Fruit fly (Drosophila melanogaster) whole organism, embryonic: ENCODE results near the gene phol.

Source experiments
- CG10543 ChIP-seq: fragments of 200-800 bp; sonication (Bioruptor generic); optimal IDR thresholded peaks from 3 replicates; lab custom pipeline; 2017; ENCODE audit warnings: missing biosample characterization, mild to moderate bottlenecking, missing genetic modification characterization, moderate library complexity
- CG11085 ChIP-seq: fragments of 200-800 bp; sonication (Bioruptor generic); IDR thresholded peaks from 2 replicates; pipeline ENCODE4 v1.3.6; 2022; ENCODE audit warnings: missing biosample characterization, missing genetic modification characterization
- CG12155 ChIP-seq: fragments of 200-800 bp; sonication (Bioruptor generic); optimal IDR thresholded peaks from 3 replicates; lab custom pipeline; 2016; ENCODE audit warnings: missing biosample characterization, missing genetic modification characterization
- CG13775 ChIP-seq: fragments of 200-800 bp; sonication (Bioruptor generic); optimal IDR thresholded peaks from 3 replicates; lab custom pipeline; 2017; ENCODE audit warnings: missing biosample characterization, mild to moderate bottlenecking, missing genetic modification characterization
- CG1832 ChIP-seq: fragments of 200-800 bp; sonication (Bioruptor generic); optimal IDR thresholded peaks from 2 replicates; lab custom pipeline; 2017; ENCODE audit warnings: missing biosample characterization, mild to moderate bottlenecking, missing genetic modification characterization, inconsistent platforms
- CG2116 ChIP-seq: fragments of 200-800 bp; sonication (Bioruptor generic); optimal IDR thresholded peaks from 3 replicates; lab custom pipeline; 2018; ENCODE audit warnings: missing biosample characterization, mild to moderate bottlenecking, missing genetic modification characterization
- CG3163 ChIP-seq: fragments of 200-800 bp; sonication (Bioruptor generic); optimal IDR thresholded peaks from 3 replicates; lab custom pipeline; 2016; ENCODE audit warnings: missing biosample characterization, missing genetic modification characterization
- CG3281 ChIP-seq: fragments of 200-800 bp; sonication (Bioruptor generic); optimal IDR thresholded peaks from 3 replicates; lab custom pipeline; 2017; ENCODE audit warnings: missing biosample characterization, mild to moderate bottlenecking, missing genetic modification characterization
- CG33213 ChIP-seq: fragments of 200-800 bp; sonication (Bioruptor generic); optimal IDR thresholded peaks from 3 replicates; lab custom pipeline; 2016; ENCODE audit warnings: missing biosample characterization, missing genetic modification characterization
- CG3407 ChIP-seq: fragments of 200-800 bp; sonication (Bioruptor generic); optimal IDR thresholded peaks from 2 replicates; lab custom pipeline; 2018; ENCODE audit warnings: missing biosample characterization, mild to moderate bottlenecking, missing genetic modification characterization
- CG4328 ChIP-seq: fragments of 200-800 bp; sonication (Bioruptor generic); optimal IDR thresholded peaks from 3 replicates; lab custom pipeline; 2017; ENCODE audit warnings: missing biosample characterization, missing genetic modification reagents, missing genetic modification characterization
- CG8924 ChIP-seq: fragments of 200-800 bp; optimal IDR thresholded peaks from 3 replicates; lab custom pipeline; 2019; ENCODE audit warnings: missing biosample characterization, mild to moderate bottlenecking, missing genetic modification characterization, moderate library complexity
- CG9727 ChIP-seq: fragments of 200-800 bp; sonication (Bioruptor generic); optimal IDR thresholded peaks from 3 replicates; lab custom pipeline; 2017; ENCODE audit warnings: missing biosample characterization, mild to moderate bottlenecking, missing genetic modification characterization
- CG9876 ChIP-seq: fragments of 200-800 bp; sonication (Bioruptor generic); optimal IDR thresholded peaks from 2 replicates; lab custom pipeline; 2016; ENCODE audit warnings: missing biosample characterization, missing genetic modification characterization
- CkIIα-i1 ChIP-seq: fragments of 200-800 bp; sonication (Bioruptor generic); IDR thresholded peaks from 2 replicates; pipeline ENCODE4 v1.3.6; 2022; ENCODE audit warnings: missing biosample characterization, missing genetic modification characterization
- Dref ChIP-seq: fragments of 200-800 bp; sonication (Bioruptor generic); IDR thresholded peaks from 2 replicates; pipeline ENCODE4 v1.3.6; 2022; ENCODE audit warnings: missing biosample characterization, missing genetic modification characterization
- Drgx ChIP-seq: fragments of 200-800 bp; sonication (Bioruptor generic); IDR thresholded peaks from 2 replicates; pipeline ENCODE4 v1.3.6; 2022; ENCODE audit warnings: missing biosample characterization, missing genetic modification characterization
- Ets65A ChIP-seq: fragments of 200-800 bp; sonication (Bioruptor generic); peaks from one replicate; lab custom pipeline; 2016; ENCODE audit warnings: missing biosample characterization, missing genetic modification characterization
- Hsf ChIP-seq: fragments of 200-800 bp; sonication (Bioruptor generic); optimal IDR thresholded peaks from 3 replicates; lab custom pipeline; 2016; ENCODE audit warnings: missing biosample characterization, missing genetic modification characterization
- Myb ChIP-seq: fragments of 200-800 bp; sonication (Bioruptor generic); optimal IDR thresholded peaks from 2 replicates; lab custom pipeline; 2016; ENCODE audit warnings: missing biosample characterization, missing genetic modification characterization
- NC2α ChIP-seq: fragments of 200-800 bp; sonication (Bioruptor generic); optimal IDR thresholded peaks from 2 replicates; lab custom pipeline; 2016; ENCODE audit warnings: missing biosample characterization, missing genetic modification characterization
- NK7.1 ChIP-seq: fragments of 200-800 bp; sonication (Bioruptor generic); optimal IDR thresholded peaks from 3 replicates; lab custom pipeline; 2016; ENCODE audit warnings: missing biosample characterization, missing genetic modification characterization
- Nf-YB ChIP-seq: fragments of 200-800 bp; sonication (Bioruptor generic); optimal IDR thresholded peaks from 3 replicates; lab custom pipeline; 2019; ENCODE audit warnings: missing biosample characterization, mild to moderate bottlenecking, missing genetic modification characterization, moderate library complexity
- Stat92E ChIP-seq, 3 experiments: fragments of >200 bp in 2 of 3; fragments of 200-800 bp in 1 of 3; sonication (Bioruptor generic) in 1 of 3; optimal IDR thresholded peaks; 2 replicates each; lab custom pipeline; 2017 to 2019; ENCODE audit warnings: missing biosample characterization in 3 of 3, missing genetic modification characterization in 3 of 3, mild to moderate bottlenecking in 1 of 3, moderate library complexity in 1 of 3
- Vsx1 ChIP-seq: fragments of 200-800 bp; sonication (Bioruptor generic); optimal IDR thresholded peaks from 2 replicates; lab custom pipeline; 2017; ENCODE audit warnings: missing biosample characterization, mild to moderate bottlenecking, missing genetic modification characterization, missing genetic modification reagents
- ab ChIP-seq: fragments of 200-800 bp; sonication (Bioruptor generic); optimal IDR thresholded peaks from 2 replicates; lab custom pipeline; 2016; ENCODE audit warnings: missing biosample characterization, missing genetic modification characterization
- ara ChIP-seq: fragments of 200-800 bp; sonication (Bioruptor generic); IDR thresholded peaks from 2 replicates; pipeline ENCODE4 v1.3.6; 2022; ENCODE audit warnings: missing biosample characterization, missing genetic modification characterization
- cas ChIP-seq: fragments of 200-800 bp; sonication (Bioruptor generic); IDR thresholded peaks from 2 replicates; pipeline ENCODE4 v1.3.6; 2022; ENCODE audit warnings: missing biosample characterization, missing genetic modification characterization
- caup ChIP-seq: fragments of 200-800 bp; sonication (Bioruptor generic); optimal IDR thresholded peaks from 3 replicates; lab custom pipeline; 2017; ENCODE audit warnings: missing biosample characterization, mild to moderate bottlenecking, missing genetic modification characterization, moderate library complexity; ENCODE audit not compliant: severe bottlenecking
- croc ChIP-seq: fragments of 200-800 bp; sonication (Bioruptor generic); conservative IDR thresholded peaks from 3 replicates; pipeline ENCODE4 v1.3.6; 2022; ENCODE audit warnings: missing biosample characterization, missing genetic modification characterization
- crp ChIP-seq, 2 experiments: fragments of 200-800 bp; sonication (Bioruptor generic); optimal IDR thresholded peaks; 2 replicates in 1 of 2; 3 replicates in 1 of 2; lab custom pipeline; 2017; ENCODE audit warnings: missing biosample characterization in 2 of 2, missing genetic modification characterization in 2 of 2, mild to moderate bottlenecking in 1 of 2, moderate library complexity in 1 of 2
- dati ChIP-seq: fragments of 200-800 bp; sonication (Bioruptor generic); IDR thresholded peaks from 2 replicates; pipeline ENCODE4 v1.3.6; 2022; ENCODE audit warnings: missing biosample characterization, missing genetic modification characterization
- ems ChIP-seq: fragments of 200-800 bp; sonication (Bioruptor generic); optimal IDR thresholded peaks from 3 replicates; lab custom pipeline; 2016; ENCODE audit warnings: missing biosample characterization, missing genetic modification characterization
- ewg ChIP-seq: fragments of 200-800 bp; sonication (Bioruptor generic); optimal IDR thresholded peaks from 3 replicates; lab custom pipeline; 2017; ENCODE audit warnings: mild to moderate bottlenecking, missing biosample characterization, missing genetic modification reagents, missing genetic modification characterization
- fru ChIP-seq: fragments of >200 bp; optimal IDR thresholded peaks from 2 replicates; lab custom pipeline; 2017
- gce ChIP-seq: fragments of 200-800 bp; sonication (Bioruptor generic); IDR thresholded peaks from 3 replicates; pipeline ENCODE4 v1.3.6; 2022; ENCODE audit warnings: missing biosample characterization, missing genetic modification characterization
- gem ChIP-seq: fragments of 200-800 bp; sonication (Bioruptor generic); optimal IDR thresholded peaks from 2 replicates; lab custom pipeline; 2019; ENCODE audit warnings: missing biosample characterization, mild to moderate bottlenecking, missing genetic modification characterization, moderate library complexity
- grau ChIP-seq: fragments of 200-800 bp; optimal IDR thresholded peaks from 3 replicates; lab custom pipeline; 2019; ENCODE audit warnings: missing biosample characterization, mild to moderate bottlenecking, missing genetic modification characterization, moderate library complexity
- gsb ChIP-seq: fragments of 200-800 bp; sonication (Bioruptor generic); IDR thresholded peaks from 2 replicates; pipeline ENCODE4 v1.3.6; 2022; ENCODE audit warnings: missing biosample characterization, missing genetic modification characterization
- insv ChIP-seq, 2 experiments: fragments of 200-800 bp; sonication (Bioruptor generic); optimal IDR thresholded peaks; 3 replicates each; lab custom pipeline; 2016 to 2018; ENCODE audit warnings: missing biosample characterization in 2 of 2, missing genetic modification characterization in 2 of 2
- ken ChIP-seq: fragments of 200-800 bp; sonication (Bioruptor generic); IDR thresholded peaks from 3 replicates; pipeline ENCODE4 v1.3.6; 2022; ENCODE audit warnings: missing biosample characterization, missing genetic modification characterization
- lilli ChIP-seq: fragments of 200-800 bp; sonication (Bioruptor generic); optimal IDR thresholded peaks from 3 replicates; lab custom pipeline; 2016; ENCODE audit warnings: missing biosample characterization, missing genetic modification characterization
- lmd ChIP-seq: fragments of 200-800 bp; sonication (Bioruptor generic); IDR thresholded peaks from 2 replicates; pipeline ENCODE4 v1.3.6; 2022; ENCODE audit warnings: missing biosample characterization, missing genetic modification characterization
- lola ChIP-seq, 3 experiments: fragments of >200 bp in 2 of 3; fragments of 200-800 bp in 1 of 3; sonication (Bioruptor generic) in 1 of 3; optimal IDR thresholded peaks; 2 replicates each; lab custom pipeline; 2017 to 2019; ENCODE audit warnings: missing biosample characterization in 3 of 3, missing genetic modification characterization in 3 of 3, mild to moderate bottlenecking in 1 of 3, moderate library complexity in 1 of 3
- pros ChIP-seq: fragments of 200-800 bp; sonication (Bioruptor generic); optimal IDR thresholded peaks from 3 replicates; lab custom pipeline; 2019; ENCODE audit warnings: missing biosample characterization, mild to moderate bottlenecking, missing genetic modification characterization, moderate library complexity
- schlank ChIP-seq: fragments of 200-800 bp; sonication (Bioruptor generic); optimal IDR thresholded peaks from 2 replicates; lab custom pipeline; 2018; ENCODE audit warnings: missing biosample characterization, mild to moderate bottlenecking, missing genetic modification characterization
- sens-2 ChIP-seq: fragments of 200-800 bp; sonication (Bioruptor generic); IDR thresholded peaks from 2 replicates; pipeline ENCODE4 v1.3.6; 2022; ENCODE audit warnings: missing biosample characterization, missing genetic modification characterization
- tup ChIP-seq: fragments of 200-800 bp; sonication (Bioruptor generic); optimal IDR thresholded peaks from 2 replicates; lab custom pipeline; 2016; ENCODE audit warnings: missing biosample characterization, mild to moderate bottlenecking, missing genetic modification characterization, moderate library complexity
- tx ChIP-seq: fragments of 200-800 bp; sonication (Bioruptor generic); optimal IDR thresholded peaks from 2 replicates; lab custom pipeline; 2016; ENCODE audit warnings: missing biosample characterization, missing genetic modification characterization
- wek ChIP-seq: fragments of 200-800 bp; sonication (Bioruptor generic); optimal IDR thresholded peaks from 3 replicates; lab custom pipeline; 2018; ENCODE audit warnings: missing biosample characterization, mild to moderate bottlenecking, missing genetic modification characterization, moderate library complexity

Gene phol

DNA sequence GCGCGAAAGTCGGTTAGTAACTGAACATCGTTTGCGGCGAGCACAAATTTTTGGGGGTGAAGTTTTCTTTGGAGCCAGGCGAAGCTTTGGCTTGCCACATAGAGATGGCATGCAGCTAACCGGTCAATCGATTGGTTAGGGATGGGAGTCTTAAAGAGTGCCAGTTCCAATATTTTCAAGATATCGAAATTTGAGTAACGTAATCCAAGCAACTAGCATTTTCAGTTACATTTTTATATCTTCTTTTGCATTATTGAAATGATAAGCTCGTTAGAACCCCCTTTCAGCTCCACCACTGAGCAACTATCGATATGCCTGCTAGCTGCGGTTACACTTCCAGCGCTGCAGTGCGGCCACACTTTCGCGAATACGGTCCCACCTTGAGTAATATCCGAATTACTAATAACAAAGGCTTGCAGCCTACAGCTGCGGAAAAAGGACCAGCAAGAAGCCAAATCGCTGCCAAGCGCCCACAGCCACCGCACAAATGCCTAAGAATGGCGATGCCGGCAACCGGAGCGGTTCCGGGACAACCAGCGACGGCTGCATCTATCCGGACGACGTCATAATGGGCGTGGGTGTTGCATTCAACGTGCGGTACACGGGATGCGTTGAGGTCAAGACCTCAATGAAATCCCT lies 29.3 kb downstream of the phol start, which contains the start of the genes Atat and Shc (continued):
- TF ChIP-seq lola (GFP tag; optimal IDR thresholded peaks at IDR 0.05; lab: Kevin White, UChicago) (peak in 1 of 3 experiments; percentile 98), dati (GFP tag; lab: Robert Waterston, UW) (peak; percentile 96), CG2116 (GFP tag; lab: Kevin White, UChicago) (peak; percentile 93), lilli (peak; percentile 100), CG12155 (GFP tag; lab: Kevin White, UChicago) (peak; percentile 99), sens-2 (GFP tag; lab: Robert Waterston, UW) (peak; percentile 98), CG4328 (GFP tag; lab: Kevin White, UChicago) (peak; percentile 97), Vsx1 (peak; percentile 92), NK7.1 (GFP tag; lab: Kevin White, UChicago) (peak; percentile 98), CG33213 (GFP tag; lab: Kevin White, UChicago) (peak; percentile 99), ken (GFP tag; lab: Robert Waterston, UW) (peak; percentile 100), Dref (peak; percentile 87), Ets65A (GFP tag; lab: Kevin White, UChicago) (peak; percentile 100), ewg (GFP tag; lab: Kevin White, UChicago) (peak; percentile 98), CG1832 (GFP tag; lab: Kevin White, UChicago) (peak; percentile 42), lmd (peak; percentile 100), Hsf (GFP tag; lab: Kevin White, UChicago) (peak; percentile 100), ara (peak; percentile 99), grau (tag; lab: Kevin White, UChicago) (peak; percentile 98), Nf-YB (GFP tag; lab: Kevin White, UChicago) (peak; percentile 87), CG3407 (GFP tag; lab: Kevin White, UChicago) (peak; percentile 92), wek (GFP tag; lab: Kevin White, UChicago) (peak; percentile 83), CG3163 (GFP tag; lab: Kevin White, UChicago) (peak; percentile 96), gem (peak; percentile 99), crp (GFP tag; optimal IDR thresholded peaks at IDR 0.05; lab: Kevin White, UChicago) (peak in 1 of 2 experiments; percentile 77), ab (GFP tag; lab: Kevin White, UChicago) (peak; percentile 99), CG8924 (peak; percentile 98), Drgx (GFP tag; lab: Robert Waterston, UW) (peak; percentile 97), tup (GFP tag; lab: Kevin White, UChicago) (peak; percentile 99), CG9876 (peak; percentile 100), ems (GFP tag; lab: Kevin White, UChicago) (peak; percentile 99), caup (GFP tag; lab: Kevin White, UChicago) (peak; percentile 99), croc (peak; percentile 99), pros (GFP tag; lab: Kevin White, UChicago) (peak; percentile 21), Myb (GFP tag; lab: Kevin White, UChicago) (peak; percentile 96), gsb (peak; percentile 99), CG11085 (GFP tag; lab: Robert Waterston, UW) (peak; percentile 100), CG9727 (GFP tag; lab: Kevin White, UChicago) (peak; percentile 99), Stat92E (GFP tag; optimal IDR thresholded peaks at IDR 0.05; lab: Kevin White, UChicago) (peak in 1 of 3 experiments; percentile 90), CG10543 (GFP tag; lab: Kevin White, UChicago) (peak; percentile 98), CG13775 (GFP tag; lab: Kevin White, UChicago) (peak; percentile 99), CkIIα-i1 (GFP tag; lab: Robert Waterston, UW) (peak; percentile 97), schlank (tag; lab: Kevin White, UChicago) (peak; percentile 98), fru (lab: Kevin White, UChicago) (no peak), insv (GFP tag; optimal IDR thresholded peaks at IDR 0.05; lab: Kevin White, UChicago) (peak; percentile 16 to 80), tx (peak; percentile 100), CG3281 (GFP tag; lab: Kevin White, UChicago) (peak; percentile 97), NC2α (GFP tag; lab: Kevin White, UChicago) (peak; percentile 98), gce (GFP tag; lab: Robert Waterston, UW) (peak; percentile 98), cas (GFP tag; lab: Robert Waterston, UW) (peak; percentile 99)
